Fruit fly (Drosophila melanogaster) whole organism: ENCODE data around the gene brk.

Source experiments
- CG8478 ChIP-seq: fragments of >200 bp; optimal IDR thresholded peaks from 2 replicates; lab custom pipeline; 2018; ENCODE audit warnings: inconsistent platforms
- Dll ChIP-seq: fragments of >200 bp; optimal IDR thresholded peaks from 2 replicates; lab custom pipeline; 2017
- pan ChIP-seq: fragments of >200 bp; optimal IDR thresholded peaks from 2 replicates; lab custom pipeline; 2017
- psq ChIP-seq: fragments of >200 bp; optimal IDR thresholded peaks from 2 replicates; lab custom pipeline; 2017
- usp ChIP-seq: fragments of >200 bp; optimal IDR thresholded peaks from 2 replicates; lab custom pipeline; 2017; ENCODE audit warnings: missing biosample characterization, missing genetic modification characterization, mixed read lengths

DNA sequence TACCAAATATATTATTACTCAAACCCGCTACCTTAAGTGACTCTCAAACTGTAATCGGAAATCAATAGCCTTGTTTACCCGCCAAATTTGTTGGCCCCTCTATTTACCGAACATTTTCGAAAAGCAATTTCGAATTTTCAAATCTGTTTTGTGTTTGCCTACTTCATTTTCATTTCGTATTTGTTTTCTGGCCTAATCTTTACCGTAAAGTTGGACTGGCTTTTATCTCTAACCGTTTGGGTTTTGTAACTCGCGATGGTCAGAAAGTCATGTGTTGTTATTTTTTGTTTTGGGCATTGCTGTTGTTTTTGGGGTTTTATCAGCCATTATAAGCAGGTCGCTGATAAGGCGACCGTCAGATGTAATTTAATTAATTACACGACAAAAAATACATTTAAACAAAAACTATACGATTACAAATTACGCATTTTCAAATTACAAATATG lies 25.6 kb downstream of the brk start:
- TF ChIP-seq Dll (lab: Kevin White, UChicago) (no peak), psq (lab: Kevin White, UChicago) (no peak), usp (no peak), CG8478 (lab: Kevin White, UChicago) (no peak), pan (lab: Kevin White, UChicago) (no peak)
